Fruit fly (Drosophila melanogaster) whole organism, embryonic: ENCODE results near the gene wrd.

Experiments
- Atf-2 ChIP-seq: fragments of 200-800 bp; sonication (Bioruptor generic); optimal IDR thresholded peaks from 2 replicates; lab custom pipeline; 2016; ENCODE audit warnings: missing biosample characterization, missing genetic modification characterization
- B-H2 ChIP-seq: fragments of 200-800 bp; sonication (Bioruptor generic); optimal IDR thresholded peaks from 2 replicates; lab custom pipeline; 2018; ENCODE audit warnings: missing biosample characterization, mild to moderate bottlenecking, missing genetic modification characterization
- CG10654 ChIP-seq: fragments of 200-800 bp; sonication (Bioruptor generic); optimal IDR thresholded peaks from 2 replicates; lab custom pipeline; 2016; ENCODE audit warnings: missing biosample characterization, missing genetic modification characterization
- CG11398 ChIP-seq: fragments of 200-800 bp; sonication (Bioruptor generic); optimal IDR thresholded peaks from 2 replicates; lab custom pipeline; 2016; ENCODE audit warnings: missing biosample characterization, missing genetic modification characterization
- CG12236 ChIP-seq: fragments of 200-800 bp; sonication (Bioruptor generic); optimal IDR thresholded peaks from 2 replicates; lab custom pipeline; 2016; ENCODE audit warnings: missing biosample characterization, missing genetic modification characterization
- CG12659 ChIP-seq: fragments of 200-800 bp; sonication (Bioruptor generic); optimal IDR thresholded peaks from 3 replicates; lab custom pipeline; 2017; ENCODE audit warnings: mild to moderate bottlenecking, missing biosample characterization, missing genetic modification reagents, missing genetic modification characterization
- CG16815 ChIP-seq: fragments of 200-800 bp; sonication (Bioruptor generic); optimal IDR thresholded peaks from 3 replicates; lab custom pipeline; 2017; ENCODE audit warnings: missing biosample characterization, mild to moderate bottlenecking, missing genetic modification characterization
- CG16863 ChIP-seq: fragments of 200-800 bp; sonication (Bioruptor generic); optimal IDR thresholded peaks from 3 replicates; lab custom pipeline; 2016; ENCODE audit warnings: missing biosample characterization, missing genetic modification characterization
- CG17568 ChIP-seq: fragments of 200-800 bp; sonication (Bioruptor generic); optimal IDR thresholded peaks from 2 replicates; lab custom pipeline; 2018; ENCODE audit warnings: missing biosample characterization, mild to moderate bottlenecking, missing genetic modification characterization, moderate library complexity
- CG17612 ChIP-seq: fragments of 200-800 bp; sonication (Bioruptor generic); IDR thresholded peaks from 2 replicates; pipeline ENCODE4 v1.3.6; 2022; ENCODE audit warnings: missing biosample characterization, missing genetic modification characterization
- CG18011 ChIP-seq: fragments of 200-800 bp; sonication (Bioruptor generic); optimal IDR thresholded peaks from 2 replicates; lab custom pipeline; 2017; ENCODE audit warnings: missing biosample characterization, missing genetic modification characterization, mild to moderate bottlenecking, moderate library complexity, missing genotype
- CG18764 ChIP-seq: fragments of 200-800 bp; sonication (Bioruptor generic); optimal IDR thresholded peaks from 3 replicates; lab custom pipeline; 2016; ENCODE audit warnings: missing biosample characterization, missing genetic modification characterization
- CG31388 ChIP-seq: fragments of 200-800 bp; sonication (Bioruptor generic); optimal IDR thresholded peaks from 2 replicates; lab custom pipeline; 2016; ENCODE audit warnings: missing biosample characterization, missing genetic modification characterization
- CG5180 ChIP-seq: fragments of 200-800 bp; sonication (Bioruptor generic); optimal IDR thresholded peaks from 3 replicates; lab custom pipeline; 2017; ENCODE audit warnings: missing biosample characterization, missing genetic modification characterization, mild to moderate bottlenecking, moderate library complexity, missing genetic modification reagents
- CG6765 ChIP-seq: fragments of 200-800 bp; sonication (Bioruptor generic); optimal IDR thresholded peaks from 3 replicates; lab custom pipeline; 2017; ENCODE audit warnings: missing biosample characterization, mild to moderate bottlenecking, missing genetic modification characterization
- CG7745 ChIP-seq: fragments of 200-800 bp; sonication (Bioruptor generic); optimal IDR thresholded peaks from 2 replicates; lab custom pipeline; 2018; ENCODE audit warnings: missing biosample characterization, mild to moderate bottlenecking, missing genetic modification characterization, moderate library complexity
- CG8478 ChIP-seq: fragments of >200 bp; optimal IDR thresholded peaks from 2 replicates; lab custom pipeline; 2018
- CG8944 ChIP-seq: fragments of 200-800 bp; sonication (Bioruptor generic); optimal IDR thresholded peaks from 3 replicates; lab custom pipeline; 2016; ENCODE audit warnings: missing biosample characterization, missing genetic modification characterization
- CG9797 ChIP-seq: fragments of 200-800 bp; sonication (Bioruptor generic); optimal IDR thresholded peaks from 3 replicates; lab custom pipeline; 2018; ENCODE audit warnings: missing biosample characterization, mild to moderate bottlenecking, missing genetic modification characterization
- CTCF ChIP-seq: fragments of 200-800 bp; sonication (Bioruptor generic); optimal IDR thresholded peaks from 2 replicates; lab custom pipeline; 2017; ENCODE audit warnings: missing biosample characterization, mild to moderate bottlenecking, missing genetic modification characterization, moderate library complexity
- Chrac-16 ChIP-seq: fragments of 200-800 bp; sonication (Bioruptor generic); optimal IDR thresholded peaks from 3 replicates; lab custom pipeline; 2016; ENCODE audit warnings: missing biosample characterization, missing genetic modification characterization
- Dad ChIP-seq: fragments of 200-800 bp; sonication (Bioruptor generic); optimal IDR thresholded peaks from 3 replicates; lab custom pipeline; 2016; ENCODE audit warnings: missing biosample characterization, missing genetic modification characterization
- Elba2 ChIP-seq: fragments of 200-800 bp; sonication (Bioruptor generic); optimal IDR thresholded peaks from 3 replicates; lab custom pipeline; 2016; ENCODE audit warnings: missing biosample characterization, missing genetic modification characterization
- H15 ChIP-seq: fragments of 200-800 bp; sonication (Bioruptor generic); IDR thresholded peaks from 3 replicates; pipeline ENCODE4 v1.3.6; 2022; ENCODE audit warnings: missing biosample characterization, missing genetic modification characterization
- Hand ChIP-seq: fragments of 200-800 bp; sonication (Bioruptor generic); optimal IDR thresholded peaks from 2 replicates; lab custom pipeline; 2017; ENCODE audit warnings: mild to moderate bottlenecking, missing biosample characterization, missing genetic modification reagents, missing genetic modification characterization
- Lim3 ChIP-seq: fragments of 200-800 bp; sonication (Bioruptor generic); IDR thresholded peaks from 2 replicates; pipeline ENCODE4 v1.3.6; 2022; ENCODE audit warnings: missing biosample characterization, missing genetic modification characterization
- Mrtf ChIP-seq: fragments of 200-800 bp; sonication (Bioruptor generic); IDR thresholded peaks from 3 replicates; pipeline ENCODE4 v1.3.6; 2022; ENCODE audit warnings: missing biosample characterization, missing genetic modification characterization
- Taf1 ChIP-seq: fragments of 200-800 bp; sonication (Bioruptor generic); IDR thresholded peaks from 2 replicates; pipeline ENCODE4 v1.3.6; 2022; ENCODE audit warnings: missing biosample characterization, missing genetic modification characterization
- Xrp1 ChIP-seq: fragments of 200-800 bp; sonication (Bioruptor generic); IDR thresholded peaks from 2 replicates; pipeline ENCODE4 v1.3.6; 2022; ENCODE audit warnings: missing biosample characterization, missing genetic modification characterization
- chm ChIP-seq: fragments of 200-800 bp; sonication (Bioruptor generic); IDR thresholded peaks from 2 replicates; pipeline ENCODE4 v1.3.6; 2022; ENCODE audit warnings: missing biosample characterization, missing genetic modification characterization
- crol ChIP-seq: fragments of 200-800 bp; sonication (Bioruptor generic); IDR thresholded peaks from 2 replicates; pipeline ENCODE4 v1.3.6; 2022; ENCODE audit warnings: missing biosample characterization, missing genetic modification characterization
- crp ChIP-seq, 2 experiments: fragments of 200-800 bp; sonication (Bioruptor generic); optimal IDR thresholded peaks; 2 replicates in 1 of 2; 3 replicates in 1 of 2; lab custom pipeline; 2017; ENCODE audit warnings: missing biosample characterization in 2 of 2, missing genetic modification characterization in 2 of 2, mild to moderate bottlenecking in 1 of 2, moderate library complexity in 1 of 2
- dimm ChIP-seq: fragments of 200-800 bp; sonication (Bioruptor generic); IDR thresholded peaks from 2 replicates; pipeline ENCODE4 v1.3.6; 2022; ENCODE audit warnings: missing biosample characterization, missing genetic modification characterization
- dm ChIP-seq: fragments of 200-800 bp; sonication (Bioruptor generic); optimal IDR thresholded peaks from 3 replicates; lab custom pipeline; 2016; ENCODE audit warnings: missing biosample characterization, missing genetic modification characterization
- en ChIP-seq: fragments of 200-800 bp; sonication (Bioruptor generic); optimal IDR thresholded peaks from 2 replicates; lab custom pipeline; 2016; ENCODE audit warnings: missing biosample characterization, missing genetic modification characterization
- gcm ChIP-seq: fragments of 200-800 bp; sonication (Bioruptor generic); optimal IDR thresholded peaks from 2 replicates; lab custom pipeline; 2019; ENCODE audit warnings: missing biosample characterization, mild to moderate bottlenecking, missing genetic modification characterization, moderate library complexity
- gsb ChIP-seq: fragments of 200-800 bp; sonication (Bioruptor generic); IDR thresholded peaks from 2 replicates; pipeline ENCODE4 v1.3.6; 2022; ENCODE audit warnings: missing biosample characterization, missing genetic modification characterization
- kah ChIP-seq: fragments of 200-800 bp; sonication (Bioruptor generic); optimal IDR thresholded peaks from 2 replicates; lab custom pipeline; 2018; ENCODE audit warnings: missing biosample characterization, mild to moderate bottlenecking, missing genetic modification characterization
- lov ChIP-seq, 2 experiments: fragments of 200-800 bp in 1 of 2; fragments of >200 bp in 1 of 2; sonication (Bioruptor generic) in 1 of 2; IDR thresholded peaks in 1 of 2; optimal IDR thresholded peaks in 1 of 2; 2 replicates in 1 of 2; 3 replicates in 1 of 2; pipeline versions ENCODE4 v1.3.6 to Lab custom; 2017 to 2022; ENCODE audit warnings: missing biosample characterization in 1 of 2, missing genetic modification characterization in 1 of 2
- maf-S ChIP-seq: fragments of 200-800 bp; sonication (Bioruptor generic); optimal IDR thresholded peaks from 2 replicates; lab custom pipeline; 2016; ENCODE audit warnings: missing biosample characterization, missing genetic modification characterization
- mld ChIP-seq: fragments of 200-800 bp; sonication (Bioruptor generic); IDR thresholded peaks from 3 replicates; pipeline ENCODE4 v1.3.6; 2022; ENCODE audit warnings: missing biosample characterization, missing genetic modification characterization; ENCODE audit not compliant: partially characterized antibody
- nau ChIP-seq: fragments of 200-800 bp; sonication (Bioruptor generic); optimal IDR thresholded peaks from 3 replicates; lab custom pipeline; 2017; ENCODE audit warnings: missing biosample characterization, mild to moderate bottlenecking, missing genetic modification characterization, missing genetic modification reagents
- pfk ChIP-seq: fragments of 200-800 bp; sonication (Bioruptor generic); optimal IDR thresholded peaks from 2 replicates; lab custom pipeline; 2018; ENCODE audit warnings: missing biosample characterization, mild to moderate bottlenecking, missing genetic modification characterization, moderate library complexity
- pzg ChIP-seq: fragments of 200-800 bp; sonication (Bioruptor generic); optimal IDR thresholded peaks from 3 replicates; lab custom pipeline; 2018; ENCODE audit warnings: missing biosample characterization, mild to moderate bottlenecking, missing genetic modification characterization, moderate library complexity
- sd ChIP-seq: fragments of 200-800 bp; sonication (Bioruptor generic); optimal IDR thresholded peaks from 3 replicates; lab custom pipeline; 2018; ENCODE audit warnings: missing biosample characterization, mild to moderate bottlenecking, missing genetic modification characterization, moderate library complexity
- sqz ChIP-seq: fragments of 200-800 bp; sonication (Bioruptor generic); optimal IDR thresholded peaks from 3 replicates; lab custom pipeline; 2018; ENCODE audit warnings: missing biosample characterization, mild to moderate bottlenecking, missing genetic modification characterization
- stwl ChIP-seq: fragments of 200-800 bp; sonication (Bioruptor generic); optimal IDR thresholded peaks from 3 replicates; lab custom pipeline; 2018; ENCODE audit warnings: missing biosample characterization, mild to moderate bottlenecking, missing genetic modification characterization, moderate library complexity
- tgo ChIP-seq: fragments of 200-800 bp; sonication (Bioruptor generic); IDR thresholded peaks from 3 replicates; pipeline ENCODE4 v1.3.6; 2022; ENCODE audit warnings: missing biosample characterization, missing genetic modification characterization
- tup ChIP-seq: fragments of 200-800 bp; sonication (Bioruptor generic); optimal IDR thresholded peaks from 2 replicates; lab custom pipeline; 2016; ENCODE audit warnings: missing biosample characterization, mild to moderate bottlenecking, missing genetic modification characterization, moderate library complexity
- usp ChIP-seq: fragments of >200 bp; optimal IDR thresholded peaks from 2 replicates; lab custom pipeline; 2017; ENCODE audit warnings: missing biosample characterization, missing genetic modification characterization
- vvl ChIP-seq: fragments of 200-800 bp; sonication (Bioruptor generic); IDR thresholded peaks from 2 replicates; pipeline ENCODE4 v1.3.6; 2022; ENCODE audit warnings: missing biosample characterization, missing genetic modification characterization

The wrd gene

DNA sequence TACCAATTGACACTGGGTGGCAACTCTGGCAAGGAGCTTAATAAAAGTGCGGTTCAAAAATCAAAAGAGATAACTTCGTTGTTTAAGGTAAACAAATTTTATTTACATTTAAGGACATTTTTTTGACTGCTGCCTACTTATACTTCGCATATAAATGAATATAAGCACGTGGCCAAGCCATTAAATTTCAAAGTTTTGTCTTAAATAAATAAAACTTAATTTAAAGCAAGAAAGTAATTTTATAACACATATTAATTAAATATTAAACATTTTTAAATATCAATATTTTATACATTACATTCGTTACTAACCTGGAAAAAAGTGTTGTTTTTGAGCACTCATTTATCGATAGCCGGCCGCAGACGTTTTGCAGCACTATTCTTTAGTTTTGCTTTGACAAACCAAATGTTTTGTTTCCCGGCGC, 21.2 kb downstream of the wrd start, which contains the start of the genes CG12321 and MED17 (continued):
- TF ChIP-seq nau (GFP tag; lab: Kevin White, UChicago): no peak
- peak; percentile 71 for TF ChIP-seq tup (GFP tag; lab: Kevin White, UChicago)
- peak; percentile 92 for TF ChIP-seq Chrac-16 (GFP tag; lab: Kevin White, UChicago)
- peak; percentile 96 for TF ChIP-seq CG12659 (GFP tag; lab: Kevin White, UChicago)
- TF ChIP-seq Elba2: peak; percentile 55
- TF ChIP-seq Xrp1 (GFP tag; lab: Robert Waterston, UW): peak; percentile 92
- TF ChIP-seq en: no peak
- TF ChIP-seq gcm: peak; percentile 61
- no peak for TF ChIP-seq CG12236 (GFP tag; lab: Kevin White, UChicago)
- peak; percentile 81 for TF ChIP-seq CG18011
- TF ChIP-seq CG17612: peak; percentile 70
- TF ChIP-seq dimm: peak; percentile 54; the same call in 1 of the 2 replicates
- peak; percentile 48 for TF ChIP-seq CTCF
- no peak for TF ChIP-seq mld (GFP tag; lab: Robert Waterston, UW)
- peak; percentile 73; the same call in 1 of the 3 replicates for TF ChIP-seq Mrtf (GFP tag; lab: Robert Waterston, UW)
- TF ChIP-seq Lim3 (GFP tag; lab: Robert Waterston, UW): peak; percentile 64; the same call in 1 of the 2 replicates
- no peak for TF ChIP-seq CG5180 (GFP tag; lab: Kevin White, UChicago)
- TF ChIP-seq CG6765 (GFP tag; lab: Kevin White, UChicago): peak; percentile 76
- no peak for TF ChIP-seq CG17568 (GFP tag; lab: Kevin White, UChicago)
- peak; percentile 37 for TF ChIP-seq kah (GFP tag; lab: Kevin White, UChicago)
- no peak; the same call in 1 of the 2 replicates for TF ChIP-seq crol (GFP tag; lab: Robert Waterston, UW)
- no peak for TF ChIP-seq sqz (GFP tag; lab: Kevin White, UChicago)
- peak; percentile 88 for TF ChIP-seq B-H2 (GFP tag; lab: Kevin White, UChicago)
- peak; percentile 12 for TF ChIP-seq dm (GFP tag; lab: Kevin White, UChicago)
- TF ChIP-seq H15 (GFP tag; lab: Robert Waterston, UW): peak; percentile 72; the same call in 2 of the 3 replicates
- TF ChIP-seq CG11398: no peak
- TF ChIP-seq CG8478 (lab: Kevin White, UChicago): no peak
- peak in 1 of 2 experiments; percentile 53 for TF ChIP-seq crp (GFP tag; optimal IDR thresholded peaks at IDR 0.05; lab: Kevin White, UChicago)
- peak; percentile 89 for TF ChIP-seq tgo
- TF ChIP-seq CG18764 (GFP tag; lab: Kevin White, UChicago): peak; percentile 84
- peak; percentile 75 for TF ChIP-seq stwl (tag; lab: Kevin White, UChicago)
- peak; percentile 82 for TF ChIP-seq CG31388 (GFP tag; lab: Kevin White, UChicago)
- TF ChIP-seq usp (GFP tag; lab: Kevin White, UChicago): no peak
- peak; percentile 67 for TF ChIP-seq Hand
- peak; percentile 22 for TF ChIP-seq CG9797 (GFP tag; lab: Kevin White, UChicago)
- no peak for TF ChIP-seq Dad (GFP tag; lab: Kevin White, UChicago)
- TF ChIP-seq CG16815 (GFP tag; lab: Kevin White, UChicago): peak; percentile 92
- TF ChIP-seq CG16863: peak; percentile 66
- TF ChIP-seq sd: peak; percentile 71
- no peak for TF ChIP-seq lov (optimal IDR thresholded peaks at IDR 0.05; lab: Kevin White, UChicago)
- TF ChIP-seq lov (GFP tag; IDR thresholded peaks at IDR 0.05; lab: Robert Waterston, UW): peak; percentile 74; the same call in 1 of the 3 replicates
- TF ChIP-seq chm (GFP tag; lab: Robert Waterston, UW): peak; percentile 79
- TF ChIP-seq pzg (GFP tag; lab: Kevin White, UChicago): peak; percentile 46
- peak; percentile 59 for TF ChIP-seq Taf1 (GFP tag; lab: Robert Waterston, UW)
- no peak for TF ChIP-seq pfk (GFP tag; lab: Kevin White, UChicago)
- no peak for TF ChIP-seq maf-S
- TF ChIP-seq Atf-2 (GFP tag; lab: Kevin White, UChicago): peak; percentile 29
- TF ChIP-seq vvl (GFP tag; lab: Robert Waterston, UW): peak; percentile 90
- peak; percentile 46 for TF ChIP-seq gsb (GFP tag; lab: Robert Waterston, UW)
- TF ChIP-seq CG10654: peak; percentile 87
- no peak for TF ChIP-seq CG7745 (tag; lab: Kevin White, UChicago)
- peak; percentile 67 for TF ChIP-seq CG8944 (GFP tag; lab: Kevin White, UChicago)
